Worm (Caenorhabditis elegans): ENCODE measurements around the gene C50C3.5.

ce11 chrIII:8137777-8138176, 41.2 kb upstream of the C50C3.5 start, which contains the start of gene hsp-12.2:
- TF ChIP-seq nfya-1 (tag; optimal IDR thresholded peaks at IDR 0.05; ENCODE audit: insufficient read depth) (no peak), nhr-237 (tag; optimal IDR thresholded peaks at IDR 0.05) (no peak), ztf-4 (tag; optimal IDR thresholded peaks at IDR 0.05) (no peak), nhr-12 (tag; optimal IDR thresholded peaks at IDR 0.05) (no peak), elt-3 (tag; optimal IDR thresholded peaks at IDR 0.05) (no peak), skn-1 (tag; optimal IDR thresholded peaks at IDR 0.05) (no peak), tbx-2 (tag; optimal IDR thresholded peaks at IDR 0.05) (no peak)

Measured in whole organism, L3 larva.